Worm (Caenorhabditis elegans) whole organism, young adult: Measurements from ENCODE around the gene hcf-1.

Experiments
- C17E4.6 ChIP-seq: fragments of 200-800 bp; sonication (Bioruptor generic); IDR thresholded peaks from 2 replicates; pipeline ENCODE4 v1.3.6; 2022; ENCODE audit warnings: missing genetic modification reagents, missing genetic modification characterization, missing compliant biosample characterization
- bed-1 ChIP-seq: fragments of 200-800 bp; sonication (Bioruptor generic); IDR thresholded peaks from 2 replicates; pipeline ENCODE4 v1.3.6; 2022; ENCODE audit warnings: missing genetic modification reagents, missing genetic modification characterization, missing compliant biosample characterization
- cebp-2 ChIP-seq: fragments of 200-800 bp; sonication (Bioruptor generic); IDR thresholded peaks from 2 replicates; pipeline ENCODE4 v1.3.6; 2022; ENCODE audit warnings: missing genetic modification characterization, missing compliant biosample characterization
- ceh-91 ChIP-seq: fragments of 200-800 bp; sonication (Bioruptor generic); IDR thresholded peaks from 2 replicates; pipeline ENCODE4 v1.3.6; 2022; ENCODE audit warnings: missing genetic modification reagents, missing genetic modification characterization, missing compliant biosample characterization
- dpl-1 ChIP-seq: fragments of 150-350 bp; optimal IDR thresholded peaks from 2 replicates; lab custom pipeline; 2014; ENCODE audit warnings: missing biosample characterization, missing genetic modification reagents, missing genetic modification characterization
- nhr-90 ChIP-seq: sonication (generic microtip); optimal IDR thresholded peaks from 2 replicates; lab custom pipeline; 2016; ENCODE audit warnings: missing genotype, mild to moderate bottlenecking, missing genetic modification characterization, missing compliant biosample characterization
- tlf-1 ChIP-seq: fragments of 200-800 bp; sonication (Bioruptor generic); optimal IDR thresholded peaks from 2 replicates; lab custom pipeline; 2018; ENCODE audit warnings: mild to moderate bottlenecking, missing genetic modification characterization, missing compliant biosample characterization

- TF ChIP-seq bed-1 (GFP tag; lab: Robert Waterston, UW) (no peak), dpl-1 (GFP tag; lab: Kevin White, UChicago) (no peak), nhr-90 (tag; lab: Kevin White, UChicago) (no peak), ceh-91 (GFP tag; lab: Robert Waterston, UW) (no peak), C17E4.6 (GFP tag; lab: Robert Waterston, UW) (no peak), tlf-1 (GFP tag; lab: Kevin White, UChicago) (no peak), cebp-2 (GFP tag; lab: Robert Waterston, UW) (no peak)
Observed at ce11 chrIV:7791821-7792446, 17.9 kb upstream of the hcf-1 start, which contains the start of gene C33H5.13.
